Worm (Caenorhabditis elegans) whole organism, L3 larva: ENCODE data around the gene C28D4.10.
"Not testable (repeated sequence)": the region's sequence is repeated elsewhere in the genome, so short reads cannot be mapped to it uniquely, and the experiment has no call there.

Source experiments
- ZK546.5 ChIP-seq: sonication (generic microtip); optimal IDR thresholded peaks from 2 replicates; lab custom pipeline; 2017; ENCODE audit warnings: missing biosample characterization, missing genetic modification characterization
- aly-2 ChIP-seq: fragments of 150-350 bp; optimal IDR thresholded peaks from 2 replicates; lab custom pipeline; 2014; ENCODE audit warnings: missing biosample characterization, missing genetic modification characterization
- ama-1 ChIP-seq: fragments of 150-350 bp; optimal IDR thresholded peaks from 2 replicates; lab custom pipeline; 2018
- ceh-16 ChIP-seq: sonication (generic microtip); optimal IDR thresholded peaks from 2 replicates; lab custom pipeline; 2017; ENCODE audit warnings: missing biosample characterization, missing genetic modification characterization
- ceh-28 ChIP-seq: fragments of 150-350 bp; optimal IDR thresholded peaks from 2 replicates; lab custom pipeline; 2014; ENCODE audit warnings: missing biosample characterization, missing genetic modification reagents, missing genetic modification characterization
- ceh-82 ChIP-seq: fragments of 150-350 bp; optimal IDR thresholded peaks from 2 replicates; lab custom pipeline; 2014; ENCODE audit warnings: missing biosample characterization, missing genetic modification characterization
- ceh-9 ChIP-seq: sonication (generic microtip); optimal IDR thresholded peaks from 2 replicates; lab custom pipeline; 2018; ENCODE audit warnings: missing biosample characterization, missing genetic modification characterization
- daf-12 ChIP-seq: fragments of 150-350 bp; optimal IDR thresholded peaks from 2 replicates; lab custom pipeline; 2014; ENCODE audit warnings: missing biosample characterization, missing genetic modification reagents, missing genetic modification characterization
- egl-27 ChIP-seq: sonication (generic microtip); optimal IDR thresholded peaks from 4 replicates; lab custom pipeline; 2017; ENCODE audit warnings: missing biosample characterization, missing genetic modification reagents, missing genetic modification characterization
- egl-5 ChIP-seq: fragments of 150-350 bp; optimal IDR thresholded peaks from 2 replicates; lab custom pipeline; 2017; ENCODE audit warnings: missing biosample characterization, missing genetic modification reagents, missing genetic modification characterization, inconsistent platforms
- elt-2 ChIP-seq: sonication (generic microtip); optimal IDR thresholded peaks from 2 replicates; lab custom pipeline; 2016; ENCODE audit warnings: missing genetic modification reagents, mild to moderate bottlenecking, missing genetic modification characterization, missing compliant biosample characterization
- eor-1 ChIP-seq, 2 experiments: fragments of 150-350 bp; optimal IDR thresholded peaks; 2 replicates each; lab custom pipeline; 2014 to 2018; ENCODE audit warnings: missing biosample characterization in 2 of 2, missing genetic modification characterization in 2 of 2
- fkh-2 ChIP-seq: fragments of 150-350 bp; optimal IDR thresholded peaks from 2 replicates; lab custom pipeline; 2014; ENCODE audit warnings: missing biosample characterization, missing genetic modification reagents, missing genetic modification characterization
- fos-1 ChIP-seq: fragments of 150-350 bp; optimal IDR thresholded peaks from 2 replicates; lab custom pipeline; 2014; ENCODE audit warnings: missing biosample characterization, missing genetic modification characterization
- jun-1 ChIP-seq: fragments of 150-350 bp; optimal IDR thresholded peaks from 2 replicates; lab custom pipeline; 2014; ENCODE audit warnings: missing biosample characterization, missing genetic modification reagents, missing genetic modification characterization
- lin-39 ChIP-seq: fragments of 150-350 bp; optimal IDR thresholded peaks from 2 replicates; lab custom pipeline; 2018; ENCODE audit warnings: missing biosample characterization, missing genetic modification reagents, missing genetic modification characterization
- mdl-1 ChIP-seq: fragments of 150-350 bp; optimal IDR thresholded peaks from 2 replicates; lab custom pipeline; 2014; ENCODE audit warnings: missing biosample characterization, missing genetic modification characterization
- mml-1 ChIP-seq: fragments of 150-350 bp; sonication (generic microtip); optimal IDR thresholded peaks from 3 replicates; lab custom pipeline; 2014; ENCODE audit warnings: missing biosample characterization, missing genetic modification characterization
- nfya-1 ChIP-seq: sonication (generic microtip); optimal IDR thresholded peaks from 2 replicates; lab custom pipeline; 2017; ENCODE audit warnings: missing genetic modification characterization, mild to moderate bottlenecking, missing compliant biosample characterization, antibody characterized with exemption, moderate library complexity; ENCODE audit not compliant: insufficient read depth
- nhr-12 ChIP-seq: fragments of 150-350 bp; optimal IDR thresholded peaks from 2 replicates; lab custom pipeline; 2014; ENCODE audit warnings: missing biosample characterization, missing genetic modification characterization
- nhr-23 ChIP-seq: fragments of 150-350 bp; optimal IDR thresholded peaks from 2 replicates; lab custom pipeline; 2014; ENCODE audit warnings: missing biosample characterization, missing genetic modification reagents, missing genetic modification characterization
- nhr-237 ChIP-seq: fragments of 150-350 bp; optimal IDR thresholded peaks from 2 replicates; lab custom pipeline; 2014; ENCODE audit warnings: missing biosample characterization, missing genetic modification characterization
- nhr-28 ChIP-seq: fragments of 150-350 bp; optimal IDR thresholded peaks from 2 replicates; lab custom pipeline; 2014; ENCODE audit warnings: missing biosample characterization, missing genetic modification characterization
- nhr-43 ChIP-seq: sonication (generic microtip); optimal IDR thresholded peaks from 2 replicates; lab custom pipeline; 2016; ENCODE audit warnings: mild to moderate bottlenecking, missing genetic modification characterization, missing compliant biosample characterization; ENCODE audit not compliant: poor library complexity, severe bottlenecking
- nhr-67 ChIP-seq: fragments of 150-350 bp; optimal IDR thresholded peaks from 2 replicates; lab custom pipeline; 2014; ENCODE audit warnings: missing biosample characterization, missing genetic modification characterization
- nhr-77 ChIP-seq: fragments of 150-350 bp; optimal IDR thresholded peaks from 2 replicates; lab custom pipeline; 2014; ENCODE audit warnings: missing biosample characterization, missing genetic modification characterization
- pqm-1 ChIP-seq: fragments of 150-350 bp; optimal IDR thresholded peaks from 2 replicates; lab custom pipeline; 2017; ENCODE audit warnings: missing biosample characterization, missing genetic modification characterization, inconsistent platforms
- sea-2 ChIP-seq: fragments of 150-350 bp; sonication (generic microtip); optimal IDR thresholded peaks from 4 replicates; lab custom pipeline; 2014; ENCODE audit warnings: missing biosample characterization, missing genetic modification reagents, missing genetic modification characterization
- skn-1 ChIP-seq: fragments of 150-350 bp; optimal IDR thresholded peaks from 2 replicates; lab custom pipeline; 2014; ENCODE audit warnings: missing biosample characterization, missing genetic modification characterization
- snpc-4 ChIP-seq: fragments of 150-350 bp; optimal IDR thresholded peaks from 2 replicates; lab custom pipeline; 2014; ENCODE audit warnings: missing biosample characterization, missing genetic modification characterization
- tbx-2 ChIP-seq: sonication (generic microtip); optimal IDR thresholded peaks from 2 replicates; lab custom pipeline; 2016; ENCODE audit warnings: mild to moderate bottlenecking, missing genetic modification characterization, missing compliant biosample characterization
- ztf-4 ChIP-seq: fragments of 150-350 bp; optimal IDR thresholded peaks from 2 replicates; lab custom pipeline; 2014; ENCODE audit warnings: missing biosample characterization, missing genetic modification characterization

C28D4.10 gene

ce11 chrIV:9737204-9737790, 997 bp upstream of the C28D4.10 start, which contains the start of gene cka-1:
Gene cka-1, minus strand, starts transcription at chrIV:9737621.
- TF ChIP-seq sea-2 (GFP tag; lab: Kevin White, UChicago) (no peak), nhr-237 (tag; lab: Kevin White, UChicago) (no peak), pqm-1 (tag; lab: Kevin White, UChicago) (peak; percentile 56), ama-1 (lab: Kevin White, UChicago) (no peak), nfya-1 (tag; lab: Kevin White, UChicago) (peak; percentile 13), ceh-9 (tag; lab: Kevin White, UChicago) (no peak), mdl-1 (tag; lab: Kevin White, UChicago) (no peak), egl-27 (tag; lab: Kevin White, UChicago) (no peak), ZK546.5 (no peak), fos-1 (tag; lab: Kevin White, UChicago) (no peak), snpc-4 (tag; lab: Kevin White, UChicago) (no peak), ceh-16 (no peak), elt-2 (tag; lab: Kevin White, UChicago) (peak; percentile 65), nhr-67 (tag; lab: Kevin White, UChicago) (no peak), fkh-2 (tag; lab: Kevin White, UChicago) (no peak), ceh-82 (tag; lab: Kevin White, UChicago) (no peak), aly-2 (tag; lab: Kevin White, UChicago) (no peak), nhr-43 (tag; lab: Kevin White, UChicago) (no peak), nhr-23 (no peak)
- TF ChIP-seq, all 47 proteins: peak for 3

- TF ChIP-seq daf-12 (no peak), ama-1 (lab: Kevin White, UChicago) (no peak), skn-1 (no peak), eor-1 (tag; optimal IDR thresholded peaks at IDR 0.05; lab: Kevin White, UChicago) (no peak), egl-5 (tag; lab: Kevin White, UChicago) (no peak), fkh-2 (tag; lab: Kevin White, UChicago) (no peak), mml-1 (tag; lab: Kevin White, UChicago) (no peak), ztf-4 (no peak), ceh-9 (tag; lab: Kevin White, UChicago) (no peak), jun-1 (tag; lab: Kevin White, UChicago) (no peak), ceh-28 (tag; lab: Kevin White, UChicago) (no peak), nhr-12 (no peak), nhr-237 (tag; lab: Kevin White, UChicago) (no peak)
Measured at ce11 chrIV:9739001-9739400, 707 bp downstream of the C28D4.10 start.

- not testable (repeated sequence) for TF ChIP-seq aly-2 (tag; lab: Kevin White, UChicago); nhr-23; mdl-1 (tag; lab: Kevin White, UChicago)
- TF ChIP-seq, all 47 proteins: peak for 0; not testable (repeated sequence) for 47
Measured at ce11 chrIV:9740851-9741549, 2.7 kb downstream of the C28D4.10 start, which contains the start of gene gln-6. Gene gln-6, minus strand, starts transcription at chrIV:9740901.

- no peak for TF ChIP-seq mdl-1 (tag; lab: Kevin White, UChicago)
- TF ChIP-seq nhr-77 (tag; lab: Kevin White, UChicago), result no peak
- no peak for TF ChIP-seq ceh-16
- no peak for TF ChIP-seq lin-39 (tag; lab: Kevin White, UChicago)
- TF ChIP-seq nhr-23, result no peak
- TF ChIP-seq nhr-28, result no peak
- TF ChIP-seq nfya-1 (tag; lab: Kevin White, UChicago), result no peak
- TF ChIP-seq sea-2 (GFP tag; lab: Kevin White, UChicago), result no peak
- TF ChIP-seq egl-27 (tag; lab: Kevin White, UChicago), result no peak
- no peak for TF ChIP-seq tbx-2 (tag; lab: Kevin White, UChicago)
- TF ChIP-seq ztf-4, result no peak
- TF ChIP-seq nhr-12, result no peak
- no peak for TF ChIP-seq ceh-9 (tag; lab: Kevin White, UChicago)
- TF ChIP-seq ceh-82 (tag; lab: Kevin White, UChicago), result no peak
Measured at ce11 chrIV:9742883-9743282, 4.6 kb downstream of the C28D4.10 start, which contains the start of gene C28D4.7. Gene C28D4.7, minus strand, starts transcription at chrIV:9743147.
